Worm (Caenorhabditis elegans) whole organism, L4 larva: ENCODE results near the gene C48B4.12.

Experiments used
- F26F4.8 ChIP-seq: fragments of 200-800 bp; sonication (Bioruptor generic); conservative IDR thresholded peaks from 2 replicates; pipeline ENCODE4 v1.3.6; 2022; ENCODE audit warnings: missing genetic modification characterization, missing compliant biosample characterization
- F37D6.2 ChIP-seq: sonication (generic microtip); optimal IDR thresholded peaks from 2 replicates; lab custom pipeline; 2016; ENCODE audit warnings: mild to moderate bottlenecking, missing genetic modification characterization, missing compliant biosample characterization
- F49E8.2 ChIP-seq: sonication (generic microtip); optimal IDR thresholded peaks from 2 replicates; lab custom pipeline; 2016; ENCODE audit warnings: missing compliant biosample characterization, mild to moderate bottlenecking, missing genetic modification characterization, borderline replicate concordance
- R02D3.7 ChIP-seq: fragments of 150-350 bp; sonication (generic microtip); optimal IDR thresholded peaks from 3 replicates; lab custom pipeline; 2014; ENCODE audit warnings: missing biosample characterization, missing genetic modification characterization
- T20F7.1 ChIP-seq: fragments of 200-800 bp; sonication (Bioruptor generic); optimal IDR thresholded peaks from 2 replicates; lab custom pipeline; 2018; ENCODE audit warnings: mild to moderate bottlenecking, missing genetic modification characterization, missing compliant biosample characterization
- T26A8.4 ChIP-seq: fragments of 200-800 bp; sonication (Bioruptor generic); IDR thresholded peaks from 2 replicates; pipeline ENCODE4 v1.3.6; 2022; ENCODE audit warnings: missing genetic modification characterization, missing compliant biosample characterization
- Y105C5A.15 ChIP-seq: fragments of 200-800 bp; sonication (Bioruptor generic); IDR thresholded peaks from 2 replicates; pipeline ENCODE4 v1.3.6; 2022; ENCODE audit warnings: missing genetic modification characterization, missing compliant biosample characterization
- Y5F2A.4 ChIP-seq: fragments of 200-800 bp; sonication (Bioruptor generic); optimal IDR thresholded peaks from 2 replicates; lab custom pipeline; 2018; ENCODE audit warnings: mild to moderate bottlenecking, missing genetic modification characterization, missing compliant biosample characterization
- aha-1 ChIP-seq: fragments of 150-350 bp; peaks from one replicate; lab custom pipeline; 2014; ENCODE audit warnings: missing biosample characterization, missing genetic modification characterization
- ces-1 ChIP-seq: fragments of 150-350 bp; sonication (generic microtip); optimal IDR thresholded peaks from 4 replicates; lab custom pipeline; 2014; ENCODE audit warnings: missing biosample characterization, missing genetic modification reagents, missing genetic modification characterization
- cey-2 ChIP-seq: sonication (generic microtip); optimal IDR thresholded peaks from 3 replicates; lab custom pipeline; 2017; ENCODE audit warnings: missing genetic modification characterization, mild to moderate bottlenecking, missing compliant biosample characterization, antibody characterized with exemption, borderline replicate concordance; ENCODE audit not compliant: insufficient read depth
- ctbp-1 ChIP-seq: fragments of 200-800 bp; sonication (Bioruptor generic); IDR thresholded peaks from 2 replicates; pipeline ENCODE4 v1.3.6; 2022; ENCODE audit warnings: missing genetic modification reagents, missing genetic modification characterization, missing compliant biosample characterization
- daf-16 ChIP-seq, 3 experiments: sonication (generic microtip); optimal IDR thresholded peaks; 2 replicates each; lab custom pipeline; 2016 to 2017; ENCODE audit warnings: missing genetic modification characterization in 3 of 3, missing genetic modification reagents in 3 of 3, mild to moderate bottlenecking in 2 of 3, missing compliant biosample characterization in 2 of 3, missing biosample characterization in 1 of 3, moderate library complexity in 1 of 3
- daf-19 ChIP-seq: fragments of 200-800 bp; sonication (Bioruptor generic); conservative IDR thresholded peaks from 2 replicates; pipeline ENCODE4 v1.3.6; 2022; ENCODE audit warnings: missing genetic modification characterization, missing compliant biosample characterization
- daf-8 ChIP-seq: fragments of 200-800 bp; sonication (Bioruptor generic); IDR thresholded peaks from 2 replicates; pipeline ENCODE4 v1.3.6; 2022; ENCODE audit warnings: missing genetic modification characterization, missing compliant biosample characterization
- dmd-8 ChIP-seq: fragments of 200-800 bp; sonication (Bioruptor generic); IDR thresholded peaks from 2 replicates; pipeline ENCODE4 v1.3.6; 2022; ENCODE audit warnings: missing genetic modification characterization, missing compliant biosample characterization
- dmd-9 ChIP-seq: fragments of 200-800 bp; sonication (Bioruptor generic); IDR thresholded peaks from 2 replicates; pipeline ENCODE4 v1.3.6; 2022; ENCODE audit warnings: missing genetic modification reagents, missing genetic modification characterization, missing compliant biosample characterization
- duxl-1 ChIP-seq: sonication (generic microtip); optimal IDR thresholded peaks from 2 replicates; lab custom pipeline; 2016; ENCODE audit warnings: mild to moderate bottlenecking, missing genetic modification characterization, moderate library complexity, missing compliant biosample characterization; ENCODE audit not compliant: poor library complexity
- dve-1 ChIP-seq: sonication (generic microtip); optimal IDR thresholded peaks from 2 replicates; lab custom pipeline; 2017; ENCODE audit warnings: antibody characterized with exemption, mild to moderate bottlenecking, missing genetic modification characterization, missing compliant biosample characterization; ENCODE audit not compliant: insufficient read depth
- egl-43 ChIP-seq: fragments of 200-800 bp; sonication (Bioruptor generic); IDR thresholded peaks from 2 replicates; pipeline ENCODE4 v1.3.6; 2022; ENCODE audit warnings: missing genetic modification reagents, missing genetic modification characterization, missing compliant biosample characterization
- fkh-10 ChIP-seq: fragments of 150-350 bp; optimal IDR thresholded peaks from 2 replicates; lab custom pipeline; 2014; ENCODE audit warnings: missing biosample characterization, missing genetic modification reagents, missing genetic modification characterization
- hlh-11 ChIP-seq: fragments of 200-800 bp; sonication (Bioruptor generic); optimal IDR thresholded peaks from 2 replicates; lab custom pipeline; 2018; ENCODE audit warnings: mild to moderate bottlenecking, missing genetic modification characterization, missing compliant biosample characterization
- hmg-1.1 ChIP-seq: fragments of 200-800 bp; sonication (Bioruptor generic); IDR thresholded peaks from 2 replicates; pipeline ENCODE4 v1.3.6; 2022; ENCODE audit warnings: missing genetic modification reagents, missing genetic modification characterization, missing compliant biosample characterization
- lim-7 ChIP-seq: fragments of 200-800 bp; sonication (Bioruptor generic); IDR thresholded peaks from 2 replicates; pipeline ENCODE4 v1.3.6; 2022; ENCODE audit warnings: missing genetic modification characterization, missing compliant biosample characterization
- lin-29 ChIP-seq: fragments of 200-800 bp; sonication (Bioruptor generic); IDR thresholded peaks from 2 replicates; pipeline ENCODE4 v1.3.6; 2022; ENCODE audit warnings: missing genetic modification reagents, missing genetic modification characterization, missing compliant biosample characterization
- lin-38 ChIP-seq: fragments of 200-800 bp; sonication (Bioruptor generic); IDR thresholded peaks from 2 replicates; pipeline ENCODE4 v1.3.6; 2022; ENCODE audit warnings: missing genetic modification reagents, missing genetic modification characterization, missing compliant biosample characterization
- lin-39 ChIP-seq: fragments of 150-350 bp; optimal IDR thresholded peaks from 2 replicates; lab custom pipeline; 2014; ENCODE audit warnings: missing biosample characterization, missing genetic modification reagents, missing genetic modification characterization
- madf-5 ChIP-seq, 2 experiments: fragments of 200-800 bp; sonication (Bioruptor generic); IDR thresholded peaks; 2 replicates each; pipeline ENCODE4 v1.3.6; 2022; ENCODE audit warnings: missing compliant biosample characterization in 2 of 2, missing genetic modification characterization in 2 of 2
- mdt-29 ChIP-seq: fragments of 200-800 bp; sonication (Bioruptor generic); IDR thresholded peaks from 2 replicates; pipeline ENCODE4 v1.3.6; 2022; ENCODE audit warnings: missing genetic modification reagents, missing genetic modification characterization, missing compliant biosample characterization
- mep-1 ChIP-seq: fragments of 150-350 bp; sonication (generic microtip); optimal IDR thresholded peaks from 3 replicates; lab custom pipeline; 2014; ENCODE audit warnings: missing biosample characterization, missing genetic modification characterization
- nhr-10 ChIP-seq: fragments of 150-350 bp; optimal IDR thresholded peaks from 2 replicates; lab custom pipeline; 2014; ENCODE audit warnings: missing biosample characterization, missing genetic modification characterization
- nhr-11 ChIP-seq: fragments of 150-350 bp; optimal IDR thresholded peaks from 2 replicates; lab custom pipeline; 2014; ENCODE audit warnings: missing biosample characterization, missing genetic modification characterization
- nhr-111 ChIP-seq: fragments of 200-800 bp; sonication (Bioruptor generic); optimal IDR thresholded peaks from 2 replicates; lab custom pipeline; 2018; ENCODE audit warnings: mild to moderate bottlenecking, missing genetic modification characterization, missing compliant biosample characterization
- nhr-237 ChIP-seq: sonication (generic microtip); optimal IDR thresholded peaks from 2 replicates; lab custom pipeline; 2017; ENCODE audit warnings: missing biosample characterization, missing genetic modification characterization
- nhr-25 ChIP-seq: sonication (generic microtip); optimal IDR thresholded peaks from 2 replicates; lab custom pipeline; 2017; ENCODE audit warnings: missing genetic modification characterization, mild to moderate bottlenecking, missing compliant biosample characterization, antibody characterized with exemption, moderate library complexity, borderline replicate concordance; ENCODE audit not compliant: insufficient read depth
- nhr-28 ChIP-seq: fragments of 150-350 bp; optimal IDR thresholded peaks from 2 replicates; lab custom pipeline; 2014; ENCODE audit warnings: missing biosample characterization, missing genetic modification characterization
- nhr-41 ChIP-seq: fragments of 200-800 bp; sonication (Bioruptor generic); IDR thresholded peaks from 2 replicates; pipeline ENCODE4 v1.3.6; 2022; ENCODE audit warnings: missing genetic modification reagents, missing genetic modification characterization, missing compliant biosample characterization
- nhr-48 ChIP-seq: sonication (generic microtip); optimal IDR thresholded peaks from 2 replicates; lab custom pipeline; 2016; ENCODE audit warnings: mild to moderate bottlenecking, missing genetic modification characterization, missing compliant biosample characterization
- nhr-76 ChIP-seq: fragments of 150-350 bp; optimal IDR thresholded peaks from 2 replicates; lab custom pipeline; 2014; ENCODE audit warnings: missing biosample characterization, missing genetic modification characterization
- php-3 ChIP-seq: fragments of 200-800 bp; sonication (Bioruptor generic); IDR thresholded peaks from 2 replicates; pipeline ENCODE4 v1.3.6; 2022; ENCODE audit warnings: missing genetic modification reagents, missing genetic modification characterization, missing compliant biosample characterization
- pqm-1 ChIP-seq: sonication (generic microtip); optimal IDR thresholded peaks from 2 replicates; lab custom pipeline; 2017; ENCODE audit warnings: missing biosample characterization, missing genetic modification characterization
- set-16 ChIP-seq: fragments of 200-800 bp; sonication (Bioruptor generic); IDR thresholded peaks from 2 replicates; pipeline ENCODE4 v1.3.6; 2022; ENCODE audit warnings: missing genetic modification reagents, missing genetic modification characterization, missing compliant biosample characterization
- skn-1 ChIP-seq: fragments of 150-350 bp; optimal IDR thresholded peaks from 2 replicates; lab custom pipeline; 2014; ENCODE audit warnings: missing biosample characterization, missing genetic modification characterization
- snpc-1.2 ChIP-seq: fragments of 200-800 bp; sonication (Bioruptor generic); IDR thresholded peaks from 2 replicates; pipeline ENCODE4 v1.3.6; 2022; ENCODE audit warnings: missing genetic modification reagents, missing genetic modification characterization, missing compliant biosample characterization
- tag-97 ChIP-seq: fragments of 200-800 bp; sonication (Bioruptor generic); IDR thresholded peaks from 2 replicates; pipeline ENCODE4 v1.3.6; 2022; ENCODE audit warnings: missing genetic modification characterization, missing compliant biosample characterization
- unc-130 ChIP-seq: sonication (generic microtip); optimal IDR thresholded peaks from 2 replicates; lab custom pipeline; 2016; ENCODE audit warnings: missing genetic modification reagents, missing genetic modification characterization, missing compliant biosample characterization
- unc-39 ChIP-seq: sonication (generic microtip); optimal IDR thresholded peaks from 2 replicates; lab custom pipeline; 2017; ENCODE audit warnings: missing biosample characterization, missing genetic modification characterization
- zfp-2 ChIP-seq: sonication (generic microtip); optimal IDR thresholded peaks from 2 replicates; lab custom pipeline; 2016; ENCODE audit warnings: mild to moderate bottlenecking, missing genetic modification characterization, missing compliant biosample characterization
- zfp-3 ChIP-seq: fragments of 200-800 bp; sonication (Bioruptor generic); conservative IDR thresholded peaks from 2 replicates; pipeline ENCODE4 v1.3.6; 2022; ENCODE audit warnings: missing genetic modification reagents, missing genetic modification characterization, missing compliant biosample characterization
- zip-11 ChIP-seq: fragments of 200-800 bp; sonication (Bioruptor generic); IDR thresholded peaks from 2 replicates; pipeline ENCODE4 v1.3.6; 2022; ENCODE audit warnings: missing genetic modification characterization, missing compliant biosample characterization

The C48B4.12 gene

ce11 chrIII:9592118-9592517, 5.0 kb upstream of the C48B4.12 start, which contains the start of gene acox-1.5 (continued):
- TF ChIP-seq nhr-76 (tag; lab: Kevin White, UChicago) = no peak
- TF ChIP-seq lin-29 (GFP tag; lab: Robert Waterston, UW) = no peak
- TF ChIP-seq fkh-10 (GFP tag; lab: Kevin White, UChicago) = no peak
- peak; percentile 19 for TF ChIP-seq aha-1 (tag; lab: Kevin White, UChicago)
- no peak for TF ChIP-seq Y105C5A.15 (GFP tag; lab: Robert Waterston, UW)
- no peak for TF ChIP-seq skn-1 (tag; lab: Kevin White, UChicago)
- TF ChIP-seq F26F4.8 (GFP tag; lab: Robert Waterston, UW) = no peak
- TF ChIP-seq egl-43 (GFP tag; lab: Robert Waterston, UW) = no peak
- no peak for TF ChIP-seq ctbp-1 (GFP tag; lab: Robert Waterston, UW)
- TF ChIP-seq mep-1 (tag; lab: Kevin White, UChicago) = no peak
- TF ChIP-seq php-3 (GFP tag; lab: Robert Waterston, UW) = no peak
- no peak for TF ChIP-seq F37D6.2
- TF ChIP-seq nhr-41 = no peak
- TF ChIP-seq nhr-48 (tag; lab: Kevin White, UChicago) = no peak
- no peak for TF ChIP-seq nhr-111 (GFP tag; lab: Kevin White, UChicago)
- TF ChIP-seq pqm-1 (tag; lab: Kevin White, UChicago) = peak; percentile 77
- no peak for TF ChIP-seq nhr-11
- no peak for TF ChIP-seq T26A8.4 (GFP tag; lab: Robert Waterston, UW)
- TF ChIP-seq dmd-9 (GFP tag; lab: Robert Waterston, UW) = no peak
- no peak for TF ChIP-seq unc-39 (tag; lab: Kevin White, UChicago)
- no peak for TF ChIP-seq zfp-2 (tag; lab: Kevin White, UChicago)
- no peak for TF ChIP-seq mdt-29 (GFP tag; lab: Robert Waterston, UW)
- no peak for TF ChIP-seq zfp-3 (GFP tag; lab: Robert Waterston, UW)
- peak; percentile 34 for TF ChIP-seq hlh-11 (tag; lab: Kevin White, UChicago)
- peak; percentile 55 for TF ChIP-seq nhr-28
- TF ChIP-seq F49E8.2 (tag; lab: Kevin White, UChicago) = no peak
- TF ChIP-seq T20F7.1 (GFP tag; lab: Kevin White, UChicago) = no peak
- no peak for TF ChIP-seq snpc-1.2
- no peak for TF ChIP-seq nhr-10 (tag; lab: Kevin White, UChicago)
- TF ChIP-seq lim-7 (GFP tag; lab: Robert Waterston, UW) = no peak
- TF ChIP-seq cey-2 (tag; lab: Kevin White, UChicago) = no peak
- no peak for TF ChIP-seq nhr-25 (tag; lab: Kevin White, UChicago)
- no peak for TF ChIP-seq lin-38 (GFP tag; lab: Robert Waterston, UW)
- TF ChIP-seq tag-97 = no peak
- no peak for TF ChIP-seq daf-16 (GFP tag; optimal IDR thresholded peaks at IDR 0.05; lab: Kevin White, UChicago)
- no peak for TF ChIP-seq daf-16 (tag; optimal IDR thresholded peaks at IDR 0.05; lab: Kevin White, UChicago)
- no peak for TF ChIP-seq nhr-237 (tag; lab: Kevin White, UChicago)
- TF ChIP-seq hmg-1.1 (GFP tag; lab: Robert Waterston, UW) = no peak
- no peak for TF ChIP-seq unc-130 (GFP tag; lab: Kevin White, UChicago)
- no peak for TF ChIP-seq zip-11 (GFP tag; lab: Robert Waterston, UW)
- TF ChIP-seq Y5F2A.4 (GFP tag; lab: Kevin White, UChicago) = no peak
- TF ChIP-seq ces-1 (GFP tag; lab: Kevin White, UChicago) = no peak
- no peak for TF ChIP-seq madf-5 (GFP tag; IDR thresholded peaks at IDR 0.05; lab: Robert Waterston, UW)
- TF ChIP-seq lin-39 (tag; lab: Kevin White, UChicago) = no peak
- no peak for TF ChIP-seq set-16
- no peak for TF ChIP-seq daf-8 (GFP tag; lab: Robert Waterston, UW)
- no peak for TF ChIP-seq dmd-8 (GFP tag; lab: Robert Waterston, UW)
- TF ChIP-seq daf-19 = no peak
- no peak for TF ChIP-seq R02D3.7 (tag; lab: Kevin White, UChicago)
- no peak for TF ChIP-seq duxl-1
- TF ChIP-seq dve-1 = peak; percentile 22
